Worm (Caenorhabditis elegans) whole organism, L4 larva: ENCODE measurements around the gene tdo-2.

Experiments used
- F10B5.3 ChIP-seq: sonication (generic microtip); optimal IDR thresholded peaks from 2 replicates; lab custom pipeline; 2016; ENCODE audit warnings: mild to moderate bottlenecking, missing genetic modification characterization, missing compliant biosample characterization
- T20F7.1 ChIP-seq: fragments of 200-800 bp; sonication (Bioruptor generic); optimal IDR thresholded peaks from 2 replicates; lab custom pipeline; 2018; ENCODE audit warnings: mild to moderate bottlenecking, missing genetic modification characterization, missing compliant biosample characterization
- T26A8.4 ChIP-seq: fragments of 200-800 bp; sonication (Bioruptor generic); IDR thresholded peaks from 2 replicates; pipeline ENCODE4 v1.3.6; 2022; ENCODE audit warnings: missing genetic modification characterization, missing compliant biosample characterization
- Y105C5A.15 ChIP-seq: fragments of 200-800 bp; sonication (Bioruptor generic); IDR thresholded peaks from 2 replicates; pipeline ENCODE4 v1.3.6; 2022; ENCODE audit warnings: missing genetic modification characterization, missing compliant biosample characterization
- Y5F2A.4 ChIP-seq: fragments of 200-800 bp; sonication (Bioruptor generic); optimal IDR thresholded peaks from 2 replicates; lab custom pipeline; 2018; ENCODE audit warnings: mild to moderate bottlenecking, missing genetic modification characterization, missing compliant biosample characterization
- ZK337.2 ChIP-seq: fragments of 200-800 bp; sonication (Bioruptor generic); IDR thresholded peaks from 2 replicates; pipeline ENCODE4 v1.3.6; 2022; ENCODE audit warnings: missing genetic modification reagents, missing genetic modification characterization, missing compliant biosample characterization
- ZK546.5 ChIP-seq, 2 experiments: sonication (generic microtip); optimal IDR thresholded peaks; 2 replicates each; lab custom pipeline; 2017; ENCODE audit warnings: missing biosample characterization in 2 of 2, missing genetic modification characterization in 2 of 2
- arid-1 ChIP-seq: fragments of 200-800 bp; sonication (Bioruptor generic); conservative IDR thresholded peaks from 2 replicates; pipeline ENCODE4 v1.3.6; 2022; ENCODE audit warnings: missing genetic modification reagents, missing genetic modification characterization, missing compliant biosample characterization
- ces-1 ChIP-seq: fragments of 150-350 bp; sonication (generic microtip); optimal IDR thresholded peaks from 4 replicates; lab custom pipeline; 2014; ENCODE audit warnings: missing biosample characterization, missing genetic modification reagents, missing genetic modification characterization
- dmd-9 ChIP-seq: fragments of 200-800 bp; sonication (Bioruptor generic); IDR thresholded peaks from 2 replicates; pipeline ENCODE4 v1.3.6; 2022; ENCODE audit warnings: missing genetic modification reagents, missing genetic modification characterization, missing compliant biosample characterization
- egl-43 ChIP-seq: fragments of 200-800 bp; sonication (Bioruptor generic); IDR thresholded peaks from 2 replicates; pipeline ENCODE4 v1.3.6; 2022; ENCODE audit warnings: missing genetic modification reagents, missing genetic modification characterization, missing compliant biosample characterization
- fkh-10 ChIP-seq: fragments of 150-350 bp; optimal IDR thresholded peaks from 2 replicates; lab custom pipeline; 2014; ENCODE audit warnings: missing biosample characterization, missing genetic modification reagents, missing genetic modification characterization
- gei-8 ChIP-seq: fragments of 200-800 bp; sonication (Bioruptor generic); optimal IDR thresholded peaks from 2 replicates; lab custom pipeline; 2018; ENCODE audit warnings: mild to moderate bottlenecking, missing genetic modification characterization, missing compliant biosample characterization
- hif-1 ChIP-seq, 2 experiments: sonication (generic microtip); optimal IDR thresholded peaks; 2 replicates each; lab custom pipeline; 2016 to 2017; ENCODE audit warnings: missing compliant biosample characterization in 2 of 2, missing genetic modification characterization in 2 of 2, missing genetic modification reagents in 2 of 2, missing genotype in 2 of 2, mild to moderate bottlenecking in 1 of 2
- hlh-11 ChIP-seq: fragments of 200-800 bp; sonication (Bioruptor generic); optimal IDR thresholded peaks from 2 replicates; lab custom pipeline; 2018; ENCODE audit warnings: mild to moderate bottlenecking, missing genetic modification characterization, missing compliant biosample characterization
- jun-1 ChIP-seq: fragments of 150-350 bp; optimal IDR thresholded peaks from 2 replicates; lab custom pipeline; 2014; ENCODE audit warnings: missing biosample characterization, missing genetic modification reagents, missing genetic modification characterization
- lim-7 ChIP-seq: fragments of 200-800 bp; sonication (Bioruptor generic); IDR thresholded peaks from 2 replicates; pipeline ENCODE4 v1.3.6; 2022; ENCODE audit warnings: missing genetic modification characterization, missing compliant biosample characterization
- lin-38 ChIP-seq: fragments of 200-800 bp; sonication (Bioruptor generic); IDR thresholded peaks from 2 replicates; pipeline ENCODE4 v1.3.6; 2022; ENCODE audit warnings: missing genetic modification reagents, missing genetic modification characterization, missing compliant biosample characterization
- lin-39 ChIP-seq: fragments of 150-350 bp; optimal IDR thresholded peaks from 2 replicates; lab custom pipeline; 2014; ENCODE audit warnings: missing biosample characterization, missing genetic modification reagents, missing genetic modification characterization
- lsy-2 ChIP-seq, 2 experiments: fragments of 150-350 bp in 1 of 2; sonication (generic microtip) in 1 of 2; optimal IDR thresholded peaks; 2 replicates each; lab custom pipeline; 2014 to 2017; ENCODE audit warnings: missing biosample characterization in 2 of 2, missing genetic modification characterization in 2 of 2
- mdl-1 ChIP-seq, 2 experiments: fragments of 150-350 bp in 1 of 2; sonication (generic microtip) in 1 of 2; optimal IDR thresholded peaks; 2 replicates each; lab custom pipeline; 2014 to 2017; ENCODE audit warnings: missing biosample characterization in 2 of 2, missing genetic modification characterization in 2 of 2
- mep-1 ChIP-seq: fragments of 150-350 bp; sonication (generic microtip); optimal IDR thresholded peaks from 3 replicates; lab custom pipeline; 2014; ENCODE audit warnings: missing biosample characterization, missing genetic modification characterization
- mxl-2 ChIP-seq: fragments of 200-800 bp; sonication (Bioruptor generic); conservative IDR thresholded peaks from 2 replicates; pipeline ENCODE4 v1.3.6; 2022; ENCODE audit warnings: missing genetic modification reagents, missing genetic modification characterization, missing compliant biosample characterization
- mxl-3 ChIP-seq: fragments of 200-800 bp; sonication (Bioruptor generic); optimal IDR thresholded peaks from 2 replicates; lab custom pipeline; 2018; ENCODE audit warnings: mild to moderate bottlenecking, missing genetic modification characterization, missing compliant biosample characterization
- nhr-10 ChIP-seq: fragments of 150-350 bp; optimal IDR thresholded peaks from 2 replicates; lab custom pipeline; 2014; ENCODE audit warnings: missing biosample characterization, missing genetic modification characterization
- nhr-102 ChIP-seq: sonication (generic microtip); optimal IDR thresholded peaks from 2 replicates; lab custom pipeline; 2016; ENCODE audit warnings: mild to moderate bottlenecking, missing genetic modification characterization, moderate library complexity, missing compliant biosample characterization
- nhr-25 ChIP-seq: sonication (generic microtip); optimal IDR thresholded peaks from 2 replicates; lab custom pipeline; 2017; ENCODE audit warnings: missing genetic modification characterization, mild to moderate bottlenecking, missing compliant biosample characterization, antibody characterized with exemption, moderate library complexity, borderline replicate concordance; ENCODE audit not compliant: insufficient read depth
- nhr-48 ChIP-seq: sonication (generic microtip); optimal IDR thresholded peaks from 2 replicates; lab custom pipeline; 2016; ENCODE audit warnings: mild to moderate bottlenecking, missing genetic modification characterization, missing compliant biosample characterization
- pha-4 ChIP-seq, 2 experiments: fragments of 150-350 bp in 1 of 2; fragments of 200-800 bp in 1 of 2; sonication (Bioruptor generic) in 1 of 2; IDR thresholded peaks in 1 of 2; optimal IDR thresholded peaks in 1 of 2; 2 replicates each; pipeline versions ENCODE4 v1.3.6 to Lab custom; 2014 to 2022; ENCODE audit warnings: missing genetic modification characterization in 2 of 2, missing genetic modification reagents in 2 of 2, missing biosample characterization in 1 of 2, missing compliant biosample characterization in 1 of 2
- php-3 ChIP-seq: fragments of 200-800 bp; sonication (Bioruptor generic); IDR thresholded peaks from 2 replicates; pipeline ENCODE4 v1.3.6; 2022; ENCODE audit warnings: missing genetic modification reagents, missing genetic modification characterization, missing compliant biosample characterization
- pqm-1 ChIP-seq: sonication (generic microtip); optimal IDR thresholded peaks from 2 replicates; lab custom pipeline; 2017; ENCODE audit warnings: missing biosample characterization, missing genetic modification characterization
- sdz-12 ChIP-seq: fragments of 200-800 bp; sonication (Bioruptor generic); optimal IDR thresholded peaks from 2 replicates; lab custom pipeline; 2018; ENCODE audit warnings: mild to moderate bottlenecking, missing genetic modification characterization, missing compliant biosample characterization
- set-16 ChIP-seq: fragments of 200-800 bp; sonication (Bioruptor generic); IDR thresholded peaks from 2 replicates; pipeline ENCODE4 v1.3.6; 2022; ENCODE audit warnings: missing genetic modification reagents, missing genetic modification characterization, missing compliant biosample characterization
- snpc-1.2 ChIP-seq: fragments of 200-800 bp; sonication (Bioruptor generic); IDR thresholded peaks from 2 replicates; pipeline ENCODE4 v1.3.6; 2022; ENCODE audit warnings: missing genetic modification reagents, missing genetic modification characterization, missing compliant biosample characterization
- spr-1 ChIP-seq: sonication (generic microtip); optimal IDR thresholded peaks from 2 replicates; lab custom pipeline; 2016; ENCODE audit warnings: mild to moderate bottlenecking, missing genetic modification characterization, missing compliant biosample characterization
- tag-97 ChIP-seq: fragments of 200-800 bp; sonication (Bioruptor generic); IDR thresholded peaks from 2 replicates; pipeline ENCODE4 v1.3.6; 2022; ENCODE audit warnings: missing genetic modification characterization, missing compliant biosample characterization
- unc-62 ChIP-seq, 3 experiments: fragments of 150-350 bp in 1 of 3; sonication (generic microtip); optimal IDR thresholded peaks in 2 of 3; peaks in 1 of 3; 1 replicate in 1 of 3; 2 replicates in 2 of 3; lab custom pipeline; 2014 to 2017; ENCODE audit warnings: missing biosample characterization in 3 of 3, missing genetic modification characterization in 3 of 3, missing genetic modification reagents in 3 of 3, missing genotype in 1 of 3
- zfp-3 ChIP-seq: fragments of 200-800 bp; sonication (Bioruptor generic); conservative IDR thresholded peaks from 2 replicates; pipeline ENCODE4 v1.3.6; 2022; ENCODE audit warnings: missing genetic modification reagents, missing genetic modification characterization, missing compliant biosample characterization
- zip-2 ChIP-seq: fragments of 150-350 bp; optimal IDR thresholded peaks from 2 replicates; lab custom pipeline; 2014; ENCODE audit warnings: missing biosample characterization, missing genetic modification characterization
- ztf-11 ChIP-seq: fragments of 150-350 bp; optimal IDR thresholded peaks from 2 replicates; lab custom pipeline; 2014; ENCODE audit warnings: missing biosample characterization, missing genetic modification characterization
- ztf-7 ChIP-seq: fragments of 150-350 bp; optimal IDR thresholded peaks from 2 replicates; lab custom pipeline; 2014; ENCODE audit warnings: missing biosample characterization, missing genetic modification characterization

tdo-2 gene

DNA sequence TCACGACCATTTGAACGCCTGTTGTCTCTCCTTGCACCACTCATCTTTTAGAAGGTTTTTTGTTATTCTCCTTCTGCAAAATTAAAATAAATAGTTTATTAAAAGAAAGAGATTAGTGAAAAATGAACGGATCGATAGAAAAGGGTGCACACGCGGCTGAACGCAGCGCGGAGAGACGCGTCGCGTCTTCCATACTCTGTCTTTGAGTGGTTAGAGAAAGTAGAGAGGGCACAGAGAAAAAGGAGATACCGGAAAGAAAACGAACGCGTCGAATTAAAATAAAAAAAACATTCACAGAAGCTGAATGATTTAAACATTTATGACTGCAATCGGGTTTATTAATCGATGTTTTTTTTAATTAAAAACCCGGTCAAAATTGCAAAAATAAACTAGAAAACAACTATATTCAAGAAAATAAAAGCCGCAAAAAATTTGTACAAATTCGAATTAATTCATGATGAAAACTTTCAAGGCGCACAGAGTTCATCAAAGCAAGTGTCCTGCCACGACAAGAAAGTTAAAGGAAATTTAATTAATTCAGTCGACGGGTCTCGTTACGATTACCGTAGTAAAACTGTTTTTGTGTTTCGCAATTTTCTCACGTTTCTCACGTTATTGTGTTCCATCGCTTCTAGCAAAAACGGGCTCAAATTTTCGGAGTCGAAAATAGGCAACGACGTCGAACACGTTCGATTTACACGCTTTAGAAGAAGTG is 38.6 kb upstream of the tdo-2 start, which contains the start of the genes nono-1 and nop-1 (continued):
- no peak for TF ChIP-seq lin-38 (GFP tag; lab: Robert Waterston, UW)

ce11 chrIII:5953913-5954290 is 34.1 kb upstream of the tdo-2 start:
- TF ChIP-seq ZK546.5 (tag; optimal IDR thresholded peaks at IDR 0.05; lab: Kevin White, UChicago), result no peak
- TF ChIP-seq unc-62 (GFP tag; optimal IDR thresholded peaks at IDR 0.05 in 1 of 2; lab: Kevin White, UChicago), result peak in 1 of 2 experiments; percentile 68
- TF ChIP-seq unc-62 (tag; optimal IDR thresholded peaks at IDR 0.05; lab: Kevin White, UChicago), result no peak
- 0 out of 2 replicates have a peak, but pooled peaks have one; percentile 26 for TF ChIP-seq egl-43 (GFP tag; lab: Robert Waterston, UW)
- no peak for TF ChIP-seq zip-2 (tag; lab: Kevin White, UChicago)
- no peak for TF ChIP-seq mxl-3 (GFP tag; lab: Kevin White, UChicago)
- TF ChIP-seq lim-7 (GFP tag; lab: Robert Waterston, UW), result no peak
- peak; percentile 95 for TF ChIP-seq set-16 (GFP tag; lab: Robert Waterston, UW)

ce11 chrIII:5953041-5953912 is 33.5 kb upstream of the tdo-2 start:
- TF ChIP-seq pha-4 (GFP tag; IDR thresholded peaks at IDR 0.05; lab: Robert Waterston, UW), result peak; percentile 48
- TF ChIP-seq pha-4 (tag; optimal IDR thresholded peaks at IDR 0.05; lab: Kevin White, UChicago), result no peak
- peak; percentile 43 for TF ChIP-seq mep-1 (tag; lab: Kevin White, UChicago)
- peak; percentile 14 for TF ChIP-seq hlh-11
- TF ChIP-seq zfp-3, result peak; percentile 78; the same call in 1 of the 2 replicates
- peak; percentile 14 for TF ChIP-seq nhr-48
- TF ChIP-seq F10B5.3 (tag; lab: Kevin White, UChicago), result peak; percentile 12
- no peak for TF ChIP-seq fkh-10 (GFP tag; lab: Kevin White, UChicago)
- TF ChIP-seq mdl-1 (tag; optimal IDR thresholded peaks at IDR 0.05; lab: Kevin White, UChicago), result no peak
- TF ChIP-seq arid-1, result peak; percentile 47; the same call in 1 of the 2 replicates
- peak; percentile 59; the same call in 1 of the 2 replicates for TF ChIP-seq egl-43 (GFP tag; lab: Robert Waterston, UW)
- no peak for TF ChIP-seq ZK546.5 (tag; optimal IDR thresholded peaks at IDR 0.05; lab: Kevin White, UChicago)
- TF ChIP-seq Y5F2A.4, result peak; percentile 6
- TF ChIP-seq spr-1 (tag; lab: Kevin White, UChicago), result peak; percentile 20
- peak; percentile 9 to 45 for TF ChIP-seq lsy-2 (tag; optimal IDR thresholded peaks at IDR 0.05; lab: Kevin White, UChicago)
- TF ChIP-seq mxl-2 (GFP tag; lab: Robert Waterston, UW), result 0 out of 2 replicates have a peak, but pooled peaks have one; percentile 5
- TF ChIP-seq ces-1 (GFP tag; lab: Kevin White, UChicago), result no peak
- TF ChIP-seq dmd-9 (GFP tag; lab: Robert Waterston, UW), result no peak
- TF ChIP-seq ztf-7, result no peak
- TF ChIP-seq pqm-1 (tag; lab: Kevin White, UChicago), result no peak
- peak; percentile 45 for TF ChIP-seq nhr-25
- TF ChIP-seq T20F7.1, result peak; percentile 12
- TF ChIP-seq nhr-10 (tag; lab: Kevin White, UChicago), result peak; percentile 44
- TF ChIP-seq gei-8 (GFP tag; lab: Kevin White, UChicago), result peak; percentile 2
- no peak for TF ChIP-seq jun-1 (tag; lab: Kevin White, UChicago)
- TF ChIP-seq ZK337.2 (GFP tag; lab: Robert Waterston, UW), result no peak
- no peak for TF ChIP-seq snpc-1.2 (GFP tag; lab: Robert Waterston, UW)
- peak in 1 of 2 experiments; percentile 13 for TF ChIP-seq hif-1 (tag; optimal IDR thresholded peaks at IDR 0.05; lab: Kevin White, UChicago)
- no peak for TF ChIP-seq sdz-12
- TF ChIP-seq Y105C5A.15 (GFP tag; lab: Robert Waterston, UW), result 0 out of 2 replicates have a peak, but pooled peaks have one; percentile 5
- no peak for TF ChIP-seq ztf-11 (tag; lab: Kevin White, UChicago)
- peak; percentile 75 for TF ChIP-seq nhr-102 (tag; lab: Kevin White, UChicago)
- no peak for TF ChIP-seq lin-39 (tag; lab: Kevin White, UChicago)
- TF ChIP-seq unc-62 (GFP tag; optimal IDR thresholded peaks at IDR 0.05 in 1 of 2; lab: Kevin White, UChicago), result no peak
- no peak for TF ChIP-seq unc-62 (tag; optimal IDR thresholded peaks at IDR 0.05; lab: Kevin White, UChicago)
- TF ChIP-seq tag-97 (GFP tag; lab: Robert Waterston, UW), result no peak
- TF ChIP-seq php-3 (GFP tag; lab: Robert Waterston, UW), result no peak
- TF ChIP-seq T26A8.4 (GFP tag; lab: Robert Waterston, UW), result peak; percentile 72; the same call in 1 of the 2 replicates
